Fruit fly (Drosophila melanogaster): ENCODE results near the gene CenG1A.
A peak's percentile ranks its signal among the peaks of the same experiment; 100 is the strongest.

CenG1A gene

dm6 chr2L:13881939-13882338, 46.6 kb downstream of the CenG1A start (continued):
- TF ChIP-seq row (GFP tag; IDR thresholded peaks at IDR 0.05) (no peak), org-1 (GFP tag; optimal IDR thresholded peaks at IDR 0.05) (no peak), lilli (GFP tag; optimal IDR thresholded peaks at IDR 0.05) (peak; percentile 22), Atf6 (GFP tag; IDR thresholded peaks at IDR 0.05) (peak; percentile 28; the same call in 1 of the 2 replicates), CG1024 (GFP tag; IDR thresholded peaks at IDR 0.05) (no peak), Poxn (GFP tag; IDR thresholded peaks at IDR 0.05) (no peak), Vsx1 (GFP tag; optimal IDR thresholded peaks at IDR 0.05) (no peak), wek (GFP tag; optimal IDR thresholded peaks at IDR 0.05) (no peak), tap (tag; optimal IDR thresholded peaks at IDR 0.05) (no peak), CG18599 (GFP tag; optimal IDR thresholded peaks at IDR 0.05) (peak; percentile 68), salm (tag; optimal IDR thresholded peaks at IDR 0.05) (no peak), CG7987 (GFP tag; optimal IDR thresholded peaks at IDR 0.05) (peak; percentile 19), CG17359 (tag; optimal IDR thresholded peaks at IDR 0.05) (no peak), CG7357 (GFP tag; IDR thresholded peaks at IDR 0.05) (no peak), HLH54F (GFP tag; optimal IDR thresholded peaks at IDR 0.05) (peak; percentile 24), CG16815 (GFP tag; optimal IDR thresholded peaks at IDR 0.05) (no peak), CG30020 (tag; optimal IDR thresholded peaks at IDR 0.05) (no peak), CG13894 (tag; optimal IDR thresholded peaks at IDR 0.05) (peak; percentile 28), kah (GFP tag; optimal IDR thresholded peaks at IDR 0.05) (no peak), CG2875 (GFP tag; optimal IDR thresholded peaks at IDR 0.05) (no peak), pita (GFP tag; optimal IDR thresholded peaks at IDR 0.05) (no peak), CG6175 (GFP tag; IDR thresholded peaks at IDR 0.05) (no peak), dati (GFP tag; IDR thresholded peaks at IDR 0.05) (no peak), CG4707 (GFP tag; optimal IDR thresholded peaks at IDR 0.05) (no peak), dmrt11E (tag; optimal IDR thresholded peaks at IDR 0.05) (no peak), CG12769 (tag; optimal IDR thresholded peaks at IDR 0.05) (peak; percentile 50), CG7556 (GFP tag; optimal IDR thresholded peaks at IDR 0.05) (no peak), cwo (GFP tag; optimal IDR thresholded peaks at IDR 0.05) (peak; percentile 16), CG6813 (GFP tag; optimal IDR thresholded peaks at IDR 0.05) (no peak), CG12155 (GFP tag; optimal IDR thresholded peaks at IDR 0.05) (no peak), Opbp (GFP tag; IDR thresholded peaks at IDR 0.05; ENCODE audit: partially characterized antibody) (no peak), mirr (GFP tag; optimal IDR thresholded peaks at IDR 0.05) (peak; percentile 0), CG11723 (GFP tag; optimal IDR thresholded peaks at IDR 0.05) (no peak), ato (GFP tag; IDR thresholded peaks at IDR 0.05; ENCODE audit: partially characterized antibody) (no peak), Trl (optimal IDR thresholded peaks at IDR 0.05) (no peak), Trl (GFP tag; optimal IDR thresholded peaks at IDR 0.05) (no peak), dysf (GFP tag; IDR thresholded peaks at IDR 0.05) (no peak), Hey (tag; optimal IDR thresholded peaks at IDR 0.05) (no peak), Hr39 (optimal IDR thresholded peaks at IDR 0.05) (no peak), Meics (GFP tag; optimal IDR thresholded peaks at IDR 0.05) (peak; percentile 61), Hr78 (GFP tag; optimal IDR thresholded peaks at IDR 0.05) (no peak), btn (GFP tag; optimal IDR thresholded peaks at IDR 0.05) (no peak), chinmo (GFP tag; IDR thresholded peaks at IDR 0.05; ENCODE audit: partially characterized antibody) (0 out of 4 replicates have a peak, but pooled peaks have one; percentile 24), her (GFP tag; optimal IDR thresholded peaks at IDR 0.05) (peak; percentile 59), CG13123 (GFP tag; optimal IDR thresholded peaks at IDR 0.05) (no peak), CG16863 (GFP tag; optimal IDR thresholded peaks at IDR 0.05) (no peak), CG17912 (GFP tag; optimal IDR thresholded peaks at IDR 0.05) (no peak), onecut (GFP tag; IDR thresholded peaks at IDR 0.05) (no peak), zfh1 (GFP tag; IDR thresholded peaks at IDR 0.05) (no peak), CG9609 (GFP tag; optimal IDR thresholded peaks at IDR 0.05) (no peak), Ssrp (tag; optimal IDR thresholded peaks at IDR 0.05) (no peak)

Data from whole organism, embryonic.